Worm (Caenorhabditis elegans) whole organism, L2 larva: ENCODE results near the gene nhr-39.

ENCODE experiments used
- aly-2 ChIP-seq: fragments of 150-350 bp; optimal IDR thresholded peaks from 2 replicates; lab custom pipeline; 2014; ENCODE audit warnings: missing biosample characterization, missing genetic modification characterization
- ama-1 ChIP-seq: fragments of 150-350 bp; optimal IDR thresholded peaks from 2 replicates; lab custom pipeline; 2018; ENCODE audit warnings: inconsistent platforms
- crh-2 ChIP-seq: sonication (generic microtip); optimal IDR thresholded peaks from 2 replicates; lab custom pipeline; 2017; ENCODE audit warnings: missing biosample characterization, missing genetic modification characterization
- egl-27 ChIP-seq: sonication (generic microtip); optimal IDR thresholded peaks from 3 replicates; lab custom pipeline; 2017; ENCODE audit warnings: missing biosample characterization, missing genetic modification reagents, missing genetic modification characterization
- fos-1 ChIP-seq: fragments of 150-350 bp; optimal IDR thresholded peaks from 2 replicates; lab custom pipeline; 2014; ENCODE audit warnings: missing biosample characterization, missing genetic modification characterization
- lin-39 ChIP-seq: fragments of 150-350 bp; optimal IDR thresholded peaks from 2 replicates; lab custom pipeline; 2014; ENCODE audit warnings: missing biosample characterization, missing genetic modification reagents, missing genetic modification characterization
- mdl-1 ChIP-seq, 2 experiments: fragments of 150-350 bp in 1 of 2; sonication (generic microtip) in 1 of 2; optimal IDR thresholded peaks; 2 replicates each; lab custom pipeline; 2017; ENCODE audit warnings: missing biosample characterization in 2 of 2, missing genetic modification characterization in 2 of 2
- nhr-10 ChIP-seq: sonication (generic microtip); optimal IDR thresholded peaks from 2 replicates; lab custom pipeline; 2017; ENCODE audit warnings: missing biosample characterization, missing genetic modification characterization
- nhr-11 ChIP-seq: fragments of 150-350 bp; optimal IDR thresholded peaks from 2 replicates; lab custom pipeline; 2014; ENCODE audit warnings: missing biosample characterization, missing genetic modification characterization
- ztf-4 ChIP-seq: fragments of 150-350 bp; optimal IDR thresholded peaks from 2 replicates; lab custom pipeline; 2014; ENCODE audit warnings: missing biosample characterization, missing genetic modification characterization

DNA sequence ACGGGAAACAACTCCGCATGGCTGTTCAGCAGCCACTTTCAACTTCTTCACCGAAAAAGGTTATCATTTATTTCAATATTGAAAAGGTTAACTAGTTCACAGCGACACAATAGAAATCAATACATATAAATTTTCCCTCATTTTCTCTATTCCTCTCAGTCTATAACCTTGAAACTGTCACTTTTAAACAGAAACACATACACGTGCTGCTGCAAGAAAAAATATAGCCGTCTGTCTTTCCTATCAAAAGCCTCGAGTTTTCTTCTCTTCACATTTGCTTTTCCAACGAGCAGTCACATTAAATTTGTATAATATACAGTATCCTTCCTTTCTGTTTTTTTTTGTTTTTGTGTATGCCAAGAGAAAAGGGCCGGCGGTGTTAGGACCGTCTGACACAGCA is 21.0 kb downstream of the nhr-39 start:
- no peak for TF ChIP-seq nhr-10 (tag; lab: Kevin White, UChicago)
- no peak for TF ChIP-seq lin-39 (tag; lab: Kevin White, UChicago)
- no peak for TF ChIP-seq aly-2 (tag; lab: Kevin White, UChicago)
- TF ChIP-seq egl-27 (tag; lab: Kevin White, UChicago), result no peak
- no peak for TF ChIP-seq crh-2 (tag; lab: Kevin White, UChicago)
- TF ChIP-seq ztf-4, result no peak
- no peak for TF ChIP-seq mdl-1 (tag; optimal IDR thresholded peaks at IDR 0.05; lab: Kevin White, UChicago)
- no peak for TF ChIP-seq ama-1
- no peak for TF ChIP-seq fos-1 (tag; lab: Kevin White, UChicago)
- no peak for TF ChIP-seq nhr-11 (tag; lab: Kevin White, UChicago)
